Fruit fly (Drosophila melanogaster): ENCODE data around the gene CG14374.

CG14374 gene

dm6 chr3R:13366561-13367518 lies 30.1 kb downstream of the CG14374 start, which contains the start of gene Elp6 (continued):
- no peak for TF ChIP-seq sob (GFP tag; IDR thresholded peaks at IDR 0.05)
- peak; percentile 69 for TF ChIP-seq chn (GFP tag; optimal IDR thresholded peaks at IDR 0.05)
- peak; percentile 29 for TF ChIP-seq kay (GFP tag; optimal IDR thresholded peaks at IDR 0.05)
- peak; percentile 71 for TF ChIP-seq caup (GFP tag; optimal IDR thresholded peaks at IDR 0.05; ENCODE audit: severe bottlenecking)
- TF ChIP-seq Ravus (GFP tag; IDR thresholded peaks at IDR 0.05): no peak; the same call in 1 of the 2 replicates
- TF ChIP-seq CG1647 (GFP tag; optimal IDR thresholded peaks at IDR 0.05): peak; percentile 45
- peak; percentile 87 for TF ChIP-seq Meics (GFP tag; optimal IDR thresholded peaks at IDR 0.05)
- peak; percentile 41 for TF ChIP-seq CG9215 (GFP tag; IDR thresholded peaks at IDR 0.05)
- TF ChIP-seq ken (GFP tag; IDR thresholded peaks at IDR 0.05): 0 out of 3 replicates have a peak, but pooled peaks have one; percentile 20
- TF ChIP-seq Elba2 (GFP tag; optimal IDR thresholded peaks at IDR 0.05): no peak
- TF ChIP-seq aop (GFP tag; IDR thresholded peaks at IDR 0.05): no peak
- TF ChIP-seq klu (GFP tag; IDR thresholded peaks at IDR 0.05): peak; percentile 47; the same call in 1 of the 2 replicates
- TF ChIP-seq Xrp1 (GFP tag; IDR thresholded peaks at IDR 0.05): peak; percentile 51; the same call in 1 of the 2 replicates
- TF ChIP-seq Deaf1 (tag; optimal IDR thresholded peaks at IDR 0.05): peak; percentile 37
- peak; percentile 3 for TF ChIP-seq CG31388 (GFP tag; optimal IDR thresholded peaks at IDR 0.05)
- no peak for TF ChIP-seq wek (GFP tag; optimal IDR thresholded peaks at IDR 0.05)
- TF ChIP-seq CG18599 (GFP tag; optimal IDR thresholded peaks at IDR 0.05): peak; percentile 78
- no peak for TF ChIP-seq pfk (GFP tag; optimal IDR thresholded peaks at IDR 0.05)
- peak; percentile 53 for TF ChIP-seq slp2 (GFP tag; optimal IDR thresholded peaks at IDR 0.05)
- TF ChIP-seq az2 (GFP tag; optimal IDR thresholded peaks at IDR 0.05): peak; percentile 53
- no peak for TF ChIP-seq peb (GFP tag; IDR thresholded peaks at IDR 0.05)
- TF ChIP-seq CrebB (tag; optimal IDR thresholded peaks at IDR 0.05): no peak
- peak; percentile 28 for TF ChIP-seq jumu (GFP tag; optimal IDR thresholded peaks at IDR 0.05)
- peak; percentile 49 for TF ChIP-seq gcm2 (GFP tag; optimal IDR thresholded peaks at IDR 0.05)
- TF ChIP-seq CG10565 (GFP tag; optimal IDR thresholded peaks at IDR 0.05): no peak
- peak; percentile 77 for TF ChIP-seq Med (GFP tag)
- TF ChIP-seq CG10366 (GFP tag; IDR thresholded peaks at IDR 0.05): peak; percentile 66
- TF ChIP-seq CG9817 (tag; optimal IDR thresholded peaks at IDR 0.05): peak; percentile 59
- peak; percentile 63; the same call in 1 of the 2 replicates for TF ChIP-seq sisA (GFP tag; IDR thresholded peaks at IDR 0.05)
- TF ChIP-seq CG17359 (tag; optimal IDR thresholded peaks at IDR 0.05): peak; percentile 57
- peak; percentile 81 for TF ChIP-seq CG10267 (tag; optimal IDR thresholded peaks at IDR 0.05)
- no peak for TF ChIP-seq toy (GFP tag; IDR thresholded peaks at IDR 0.05)
- peak; percentile 70; the same call in 2 of the 3 replicates for TF ChIP-seq Mrtf (GFP tag; IDR thresholded peaks at IDR 0.05)
- TF ChIP-seq CG16813 (GFP tag; IDR thresholded peaks at IDR 0.05; ENCODE audit: partially characterized antibody): no peak
- no peak for TF ChIP-seq tup (GFP tag; optimal IDR thresholded peaks at IDR 0.05)
- no peak for TF ChIP-seq CG32772 (GFP tag; IDR thresholded peaks at IDR 0.05)
- TF ChIP-seq Tbp (GFP tag; optimal IDR thresholded peaks at IDR 0.05): no peak
- TF ChIP-seq CG9727 (GFP tag; optimal IDR thresholded peaks at IDR 0.05): peak; percentile 83
- peak; percentile 74 for TF ChIP-seq H2.0 (GFP tag; IDR thresholded peaks at IDR 0.05)
- peak; percentile 33 for TF ChIP-seq CG13123 (GFP tag; optimal IDR thresholded peaks at IDR 0.05)
- peak; percentile 42 for TF ChIP-seq CG5180 (GFP tag; optimal IDR thresholded peaks at IDR 0.05)
- peak; percentile 51 for TF ChIP-seq CG12744 (GFP tag; optimal IDR thresholded peaks at IDR 0.05)
- TF ChIP-seq sqz (GFP tag; optimal IDR thresholded peaks at IDR 0.05): peak; percentile 2
- no peak for TF ChIP-seq ab (GFP tag; optimal IDR thresholded peaks at IDR 0.05)
- no peak for TF ChIP-seq hbn (GFP tag; IDR thresholded peaks at IDR 0.05; ENCODE audit: partially characterized antibody)
- TF ChIP-seq exex (tag; optimal IDR thresholded peaks at IDR 0.05): peak; percentile 33
- peak; percentile 75 for TF ChIP-seq Hsf (GFP tag; optimal IDR thresholded peaks at IDR 0.05)
- TF ChIP-seq yki (optimal IDR thresholded peaks at IDR 0.05): no peak

All from whole organism, embryonic.